Worm (Caenorhabditis elegans): Measurements from ENCODE around the gene best-5.

The best-5 gene

ce11 chrIII:9690044-9690443, at the start of gene best-5:
Gene best-5 (minus strand): TSS chrIII:9690253.
- no peak for TF ChIP-seq unc-62 (GFP tag; optimal IDR thresholded peaks at IDR 0.05)

ce11 chrIII:9738954-9739353, 48.9 kb upstream of the best-5 start, which contains the start of gene hlh-4:
Gene hlh-4 (minus strand): TSS chrIII:9739054.
- TF ChIP-seq unc-62 (GFP tag; optimal IDR thresholded peaks at IDR 0.05), result no peak

ce11 chrIII:9735857-9736256, 45.8 kb upstream of the best-5 start, which contains the start of gene dao-6:
Gene dao-6 (minus strand): TSS chrIII:9736201.
- TF ChIP-seq unc-62 (GFP tag; optimal IDR thresholded peaks at IDR 0.05), result no peak

- TF ChIP-seq unc-62 (GFP tag; optimal IDR thresholded peaks at IDR 0.05), result no peak
These were observed 44.0 kb upstream of the best-5 start for ce11 chrIII:9734030-9734429.

ce11 chrIII:9733333-9733732, 43.3 kb upstream of the best-5 start:
- no peak for TF ChIP-seq unc-62 (GFP tag; optimal IDR thresholded peaks at IDR 0.05)

- TF ChIP-seq unc-62 (GFP tag; optimal IDR thresholded peaks at IDR 0.05), result no peak
These were observed 41.4 kb upstream of the best-5 start for ce11 chrIII:9731313-9731912.

- no peak for TF ChIP-seq unc-62 (GFP tag; optimal IDR thresholded peaks at IDR 0.05)
These were observed 40.4 kb upstream of the best-5 start for ce11 chrIII:9730407-9730806.

- no peak for TF ChIP-seq unc-62 (GFP tag; optimal IDR thresholded peaks at IDR 0.05)
These were observed 37.4 kb upstream of the best-5 start, which contains the start of gene C07A9.12 for ce11 chrIII:9727439-9727838. Gene C07A9.12 (minus strand): TSS chrIII:9727539.

- TF ChIP-seq unc-62 (GFP tag; optimal IDR thresholded peaks at IDR 0.05), result no peak
These were observed 35.1 kb upstream of the best-5 start, which contains the start of gene clec-162 for ce11 chrIII:9725114-9725513. Gene clec-162 (minus strand): TSS chrIII:9725214.

ce11 chrIII:9721991-9722390, 31.9 kb upstream of the best-5 start:
- TF ChIP-seq unc-62 (GFP tag; optimal IDR thresholded peaks at IDR 0.05), result no peak

ce11 chrIII:9720191-9720590, 30.1 kb upstream of the best-5 start, which contains the start of gene ncx-7:
Gene ncx-7 (minus strand): TSS chrIII:9720291.
- TF ChIP-seq unc-62 (GFP tag; optimal IDR thresholded peaks at IDR 0.05), result no peak

- no peak for TF ChIP-seq unc-62 (GFP tag; optimal IDR thresholded peaks at IDR 0.05)
These were observed 27.2 kb upstream of the best-5 start for ce11 chrIII:9717243-9717642.

ce11 chrIII:9714731-9715130, 24.7 kb upstream of the best-5 start:
- TF ChIP-seq unc-62 (GFP tag; optimal IDR thresholded peaks at IDR 0.05), result no peak

ce11 chrIII:9713862-9714261, 23.8 kb upstream of the best-5 start, which contains the start of gene ncx-6:
Gene ncx-6 (minus strand): TSS chrIII:9713949.
- no peak for TF ChIP-seq unc-62 (GFP tag; optimal IDR thresholded peaks at IDR 0.05)

- no peak for TF ChIP-seq unc-62 (GFP tag; optimal IDR thresholded peaks at IDR 0.05)
These were observed 23.1 kb upstream of the best-5 start for ce11 chrIII:9713182-9713581.

- no peak for TF ChIP-seq unc-62 (GFP tag; optimal IDR thresholded peaks at IDR 0.05)
These were observed 21.1 kb upstream of the best-5 start for ce11 chrIII:9711163-9711562.

- no peak for TF ChIP-seq unc-62 (GFP tag; optimal IDR thresholded peaks at IDR 0.05)
These were observed 15.3 kb upstream of the best-5 start for ce11 chrIII:9705157-9705905.
